Worm (Caenorhabditis elegans): ENCODE results near the gene W03C9.8.

Gene W03C9.8

DNA sequence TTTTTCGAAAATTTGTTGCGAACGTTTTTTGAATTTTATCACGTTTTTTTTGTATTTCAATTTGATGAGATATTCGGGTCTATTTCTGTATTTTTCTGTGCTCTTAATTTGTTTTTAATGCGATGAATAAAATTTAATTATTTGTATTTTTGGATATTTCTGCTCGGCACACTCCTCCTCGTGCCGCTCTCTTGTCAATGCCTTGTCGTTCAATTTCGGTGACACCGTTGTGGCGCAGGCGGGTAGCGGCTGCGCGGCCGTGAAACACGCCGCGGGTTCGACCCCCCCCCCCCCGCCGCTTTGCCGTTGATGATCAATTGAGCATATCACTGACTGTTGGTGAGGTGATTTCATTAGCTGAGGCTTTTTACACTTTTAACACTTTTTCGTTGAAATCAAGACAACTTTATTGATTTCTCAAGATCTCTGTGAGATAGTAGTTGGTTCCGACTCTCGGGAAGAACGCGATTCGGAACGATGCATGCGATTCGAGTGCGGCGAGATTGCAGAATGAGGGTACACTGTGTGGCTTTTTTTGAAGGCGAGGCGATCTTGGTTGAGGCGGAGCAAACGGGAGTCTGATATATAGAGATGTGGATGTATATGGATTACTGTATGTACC, 12.1 kb downstream of the W03C9.8 start (continued):
- TF ChIP-seq nhr-6 (tag; optimal IDR thresholded peaks at IDR 0.05) = peak; percentile 40
- TF ChIP-seq nhr-28 (tag; optimal IDR thresholded peaks at IDR 0.05) = peak; percentile 6
- peak; percentile 93 for TF ChIP-seq zip-11 (GFP tag; IDR thresholded peaks at IDR 0.05)
- TF ChIP-seq nhr-10 (tag; optimal IDR thresholded peaks at IDR 0.05) = no peak
- TF ChIP-seq daf-8 (GFP tag; IDR thresholded peaks at IDR 0.05) = peak; percentile 90
- no peak for TF ChIP-seq fkh-10 (GFP tag; optimal IDR thresholded peaks at IDR 0.05)
- TF ChIP-seq egl-43 (GFP tag; IDR thresholded peaks at IDR 0.05) = peak; percentile 100
- peak; percentile 94 for TF ChIP-seq snpc-1.2 (GFP tag; IDR thresholded peaks at IDR 0.05)
- TF ChIP-seq nhr-111 (GFP tag; optimal IDR thresholded peaks at IDR 0.05) = peak; percentile 99
- TF ChIP-seq sdz-12 (GFP tag; optimal IDR thresholded peaks at IDR 0.05) = peak; percentile 98
- TF ChIP-seq F10B5.3 (tag; optimal IDR thresholded peaks at IDR 0.05) = peak; percentile 86
- peak; percentile 100 for TF ChIP-seq lim-7 (GFP tag; IDR thresholded peaks at IDR 0.05)
- TF ChIP-seq lir-3 (tag; optimal IDR thresholded peaks at IDR 0.05) = peak; percentile 93
- TF ChIP-seq ztf-7 (tag; optimal IDR thresholded peaks at IDR 0.05) = peak; percentile 52
- no peak for TF ChIP-seq cey-2 (tag; optimal IDR thresholded peaks at IDR 0.05; ENCODE audit: borderline replicate concordance, insufficient read depth)
- no peak for TF ChIP-seq nhr-11 (tag; optimal IDR thresholded peaks at IDR 0.05)
- TF ChIP-seq nhr-25 (tag; optimal IDR thresholded peaks at IDR 0.05; ENCODE audit: borderline replicate concordance, insufficient read depth) = no peak
- no peak for TF ChIP-seq ztf-11 (tag; optimal IDR thresholded peaks at IDR 0.05)
- no peak for TF ChIP-seq nhr-237 (tag; optimal IDR thresholded peaks at IDR 0.05)
- TF ChIP-seq nhr-41 (GFP tag; IDR thresholded peaks at IDR 0.05) = peak; percentile 97
- no peak for TF ChIP-seq skn-1 (tag; optimal IDR thresholded peaks at IDR 0.05)
- TF ChIP-seq mdl-1 (tag; optimal IDR thresholded peaks at IDR 0.05) = peak in 1 of 2 experiments; percentile 22
- peak; percentile 99 for TF ChIP-seq pha-4 (GFP tag; IDR thresholded peaks at IDR 0.05)
- no peak for TF ChIP-seq pha-4 (tag; optimal IDR thresholded peaks at IDR 0.05)
- TF ChIP-seq aly-2 (tag; optimal IDR thresholded peaks at IDR 0.05) = no peak
- TF ChIP-seq D1046.2 (GFP tag; IDR thresholded peaks at IDR 0.05) = peak; percentile 97
- TF ChIP-seq mep-1 (tag; optimal IDR thresholded peaks at IDR 0.05) = peak; percentile 88
- TF ChIP-seq zip-2 (tag; optimal IDR thresholded peaks at IDR 0.05) = peak; percentile 12
- TF ChIP-seq aha-1 (tag) = peak; percentile 87
- TF ChIP-seq ceh-82 (tag; optimal IDR thresholded peaks at IDR 0.05) = no peak
- TF ChIP-seq mxl-2 (GFP tag; conservative IDR thresholded peaks at IDR 0.05) = peak; percentile 91
- no peak for TF ChIP-seq lin-15B (tag; optimal IDR thresholded peaks at IDR 0.05)
- TF ChIP-seq ceh-32 (tag; optimal IDR thresholded peaks at IDR 0.05; ENCODE audit: poor library complexity) = peak; percentile 64
- peak; percentile 85 for TF ChIP-seq hlh-11 (tag; optimal IDR thresholded peaks at IDR 0.05)
- peak; percentile 97 for TF ChIP-seq ctbp-1 (GFP tag; IDR thresholded peaks at IDR 0.05)
- peak; percentile 98 for TF ChIP-seq ceh-44 (GFP tag; IDR thresholded peaks at IDR 0.05)
- peak; percentile 64 for TF ChIP-seq jun-1 (tag; optimal IDR thresholded peaks at IDR 0.05)
- peak; percentile 99 for TF ChIP-seq vab-7 (GFP tag; IDR thresholded peaks at IDR 0.05)
- TF ChIP-seq duxl-1 (tag; optimal IDR thresholded peaks at IDR 0.05; ENCODE audit: poor library complexity) = peak; percentile 88
- TF ChIP-seq daf-12 (tag; optimal IDR thresholded peaks at IDR 0.05) = no peak
- peak; percentile 100 for TF ChIP-seq F26F4.8 (GFP tag; conservative IDR thresholded peaks at IDR 0.05)
- TF ChIP-seq lsy-2 (tag; optimal IDR thresholded peaks at IDR 0.05) = peak; percentile 11 to 56
- TF ChIP-seq rbr-2 (tag; optimal IDR thresholded peaks at IDR 0.05) = peak; percentile 90
- peak; percentile 98 to 99 for TF ChIP-seq madf-5 (GFP tag; IDR thresholded peaks at IDR 0.05)
- TF ChIP-seq zfp-3 (GFP tag; conservative IDR thresholded peaks at IDR 0.05) = peak; percentile 89
- TF ChIP-seq nhr-77 (tag; optimal IDR thresholded peaks at IDR 0.05) = peak; percentile 16
- peak; percentile 84 for TF ChIP-seq T20F7.1 (GFP tag; optimal IDR thresholded peaks at IDR 0.05)
- no peak for TF ChIP-seq ceh-62 (tag; optimal IDR thresholded peaks at IDR 0.05)
- peak; percentile 85 to 98 for TF ChIP-seq daf-16 (GFP tag; optimal IDR thresholded peaks at IDR 0.05)
- peak; percentile 52 for TF ChIP-seq daf-16 (tag; optimal IDR thresholded peaks at IDR 0.05)
- TF ChIP-seq ceh-20 (GFP tag; IDR thresholded peaks at IDR 0.05) = peak; percentile 89
- peak; percentile 98 for TF ChIP-seq Y48G9A.11 (GFP tag; IDR thresholded peaks at IDR 0.05)
